Fruit fly (Drosophila melanogaster) whole organism, prepupa: ENCODE results near the gene Hem.

ENCODE experiments used
- Blimp-1 ChIP-seq: fragments of 200-800 bp; sonication (Bioruptor generic); optimal IDR thresholded peaks from 3 replicates; lab custom pipeline; 2017; ENCODE audit warnings: missing biosample characterization, missing genetic modification characterization, mild to moderate bottlenecking, moderate library complexity, missing genetic modification reagents
- CG10631 ChIP-seq: fragments of 200-800 bp; sonication (Bioruptor generic); optimal IDR thresholded peaks from 2 replicates; lab custom pipeline; 2016; ENCODE audit warnings: missing biosample characterization, missing genetic modification characterization
- CG10669 ChIP-seq: fragments of 200-800 bp; sonication (Bioruptor generic); optimal IDR thresholded peaks from 3 replicates; lab custom pipeline; 2018; ENCODE audit warnings: missing biosample characterization, mild to moderate bottlenecking, missing genetic modification characterization, moderate library complexity
- CG11294 ChIP-seq: fragments of 200-800 bp; sonication (Bioruptor generic); IDR thresholded peaks from 2 replicates; pipeline ENCODE4 v1.3.6; 2022; ENCODE audit warnings: missing biosample characterization, missing genetic modification characterization
- CG11762 ChIP-seq: fragments of 200-800 bp; sonication (Bioruptor generic); optimal IDR thresholded peaks from 3 replicates; lab custom pipeline; 2016; ENCODE audit warnings: missing biosample characterization, missing genetic modification characterization; ENCODE audit not compliant: insufficient read depth
- CG11902 ChIP-seq: fragments of 200-800 bp; sonication (Bioruptor generic); optimal IDR thresholded peaks from 3 replicates; lab custom pipeline; 2016; ENCODE audit warnings: missing biosample characterization, missing genetic modification characterization
- CG15336 ChIP-seq: fragments of 200-800 bp; sonication (Bioruptor generic); IDR thresholded peaks from 2 replicates; pipeline ENCODE4 v1.3.6; 2022; ENCODE audit warnings: missing biosample characterization, missing genetic modification characterization
- CG1621 ChIP-seq: fragments of 200-800 bp; sonication (Bioruptor generic); optimal IDR thresholded peaks from 3 replicates; lab custom pipeline; 2018; ENCODE audit warnings: missing biosample characterization, mild to moderate bottlenecking, missing genetic modification characterization
- CG16779 ChIP-seq: fragments of 200-800 bp; sonication (Bioruptor generic); optimal IDR thresholded peaks from 3 replicates; lab custom pipeline; 2017; ENCODE audit warnings: missing biosample characterization, mild to moderate bottlenecking, missing genetic modification characterization
- CG3032 ChIP-seq: fragments of 200-800 bp; optimal IDR thresholded peaks from 2 replicates; lab custom pipeline; 2019; ENCODE audit warnings: missing biosample characterization, mild to moderate bottlenecking, missing genetic modification characterization, moderate library complexity
- CG31627 ChIP-seq: fragments of 200-800 bp; sonication (Bioruptor generic); optimal IDR thresholded peaks from 3 replicates; lab custom pipeline; 2016; ENCODE audit warnings: missing biosample characterization, missing genetic modification characterization
- CG32006 ChIP-seq: fragments of 200-800 bp; sonication (Bioruptor generic); optimal IDR thresholded peaks from 3 replicates; lab custom pipeline; 2017; ENCODE audit warnings: missing biosample characterization, mild to moderate bottlenecking, missing genetic modification characterization
- CG34406 ChIP-seq: fragments of 200-800 bp; sonication (Bioruptor generic); optimal IDR thresholded peaks from 3 replicates; lab custom pipeline; 2016; ENCODE audit warnings: missing biosample characterization, missing genetic modification characterization
- CG3919 ChIP-seq: fragments of 200-800 bp; sonication (Bioruptor generic); optimal IDR thresholded peaks from 3 replicates; lab custom pipeline; 2016; ENCODE audit warnings: missing biosample characterization, missing genetic modification characterization
- CG4318 ChIP-seq: fragments of 200-800 bp; sonication (Bioruptor generic); optimal IDR thresholded peaks from 3 replicates; lab custom pipeline; 2017; ENCODE audit warnings: missing biosample characterization, mild to moderate bottlenecking, missing genetic modification characterization
- CG6163 ChIP-seq: fragments of 200-800 bp; sonication (Bioruptor generic); IDR thresholded peaks from 3 replicates; pipeline ENCODE4 v1.3.6; 2022; ENCODE audit warnings: missing biosample characterization, missing genetic modification characterization
- CG6276 ChIP-seq: fragments of 200-800 bp; sonication (Bioruptor generic); optimal IDR thresholded peaks from 2 replicates; lab custom pipeline; 2017; ENCODE audit warnings: missing biosample characterization, mild to moderate bottlenecking, missing genetic modification characterization
- CG6792 ChIP-seq: fragments of 200-800 bp; sonication (Bioruptor generic); optimal IDR thresholded peaks from 3 replicates; lab custom pipeline; 2016; ENCODE audit warnings: missing biosample characterization, missing genetic modification characterization
- CG7368 ChIP-seq: fragments of 200-800 bp; sonication (Bioruptor generic); optimal IDR thresholded peaks from 3 replicates; lab custom pipeline; 2016; ENCODE audit warnings: missing biosample characterization, missing genetic modification characterization
- CG8119 ChIP-seq: fragments of 200-800 bp; sonication (Bioruptor generic); IDR thresholded peaks from 3 replicates; pipeline ENCODE4 v1.3.6; 2022; ENCODE audit warnings: missing biosample characterization, missing genetic modification characterization
- CG8319 ChIP-seq: fragments of 200-800 bp; sonication (Bioruptor generic); optimal IDR thresholded peaks from 3 replicates; lab custom pipeline; 2016; ENCODE audit warnings: missing biosample characterization, missing genetic modification characterization
- CG9139 ChIP-seq: fragments of 200-800 bp; sonication (Bioruptor generic); optimal IDR thresholded peaks from 3 replicates; lab custom pipeline; 2017; ENCODE audit warnings: missing biosample characterization, mild to moderate bottlenecking, missing genetic modification characterization
- Eip75B ChIP-seq: fragments of 200-800 bp; sonication (Bioruptor generic); optimal IDR thresholded peaks from 3 replicates; lab custom pipeline; 2016; ENCODE audit warnings: missing biosample characterization, missing genetic modification characterization
- Eip78C ChIP-seq: fragments of 200-800 bp; sonication (Bioruptor generic); peaks from one replicate; lab custom pipeline; 2016; ENCODE audit warnings: missing biosample characterization, missing genetic modification characterization
- Eip93F ChIP-seq: fragments of 200-800 bp; sonication (Bioruptor generic); optimal IDR thresholded peaks from 2 replicates; lab custom pipeline; 2016; ENCODE audit warnings: missing biosample characterization, mild to moderate bottlenecking, missing genetic modification characterization
- Ets21C ChIP-seq: fragments of 200-800 bp; sonication (Bioruptor generic); optimal IDR thresholded peaks from 3 replicates; lab custom pipeline; 2016; ENCODE audit warnings: missing biosample characterization, missing genetic modification characterization
- Ets96B ChIP-seq: fragments of 200-800 bp; optimal IDR thresholded peaks from 2 replicates; lab custom pipeline; 2019; ENCODE audit warnings: missing biosample characterization, mild to moderate bottlenecking, missing genetic modification characterization, moderate library complexity
- Gug ChIP-seq: fragments of 200-800 bp; sonication (Bioruptor generic); IDR thresholded peaks from 2 replicates; pipeline ENCODE4 v1.3.6; 2022; ENCODE audit warnings: missing biosample characterization, missing genetic modification characterization
- Hr38 ChIP-seq: sonication (Bioruptor generic); optimal IDR thresholded peaks from 2 replicates; lab custom pipeline; 2016; ENCODE audit warnings: missing biosample characterization, missing genetic modification characterization
- Hr39 ChIP-seq: fragments of 200-800 bp; sonication (Bioruptor generic); optimal IDR thresholded peaks from 2 replicates; lab custom pipeline; 2016; ENCODE audit warnings: missing biosample characterization, missing genetic modification characterization
- Lpt ChIP-seq: fragments of 200-800 bp; sonication (Bioruptor generic); optimal IDR thresholded peaks from 3 replicates; lab custom pipeline; 2016; ENCODE audit warnings: missing biosample characterization, missing genetic modification characterization
- Met ChIP-seq: fragments of 200-800 bp; sonication (Bioruptor generic); optimal IDR thresholded peaks from 3 replicates; lab custom pipeline; 2016; ENCODE audit warnings: missing biosample characterization, missing genetic modification characterization
- OdsH ChIP-seq: fragments of 200-800 bp; sonication (Bioruptor generic); optimal IDR thresholded peaks from 3 replicates; lab custom pipeline; 2016; ENCODE audit warnings: missing biosample characterization, missing genetic modification characterization
- Smox ChIP-seq: fragments of 200-800 bp; sonication (Bioruptor generic); optimal IDR thresholded peaks from 3 replicates; lab custom pipeline; 2016; ENCODE audit warnings: missing biosample characterization, missing genetic modification characterization
- Sox14 ChIP-seq: fragments of 200-800 bp; sonication (Bioruptor generic); optimal IDR thresholded peaks from 3 replicates; lab custom pipeline; 2016; ENCODE audit warnings: missing biosample characterization, missing genetic modification characterization
- Sox15 ChIP-seq: fragments of 200-800 bp; sonication (Bioruptor generic); optimal IDR thresholded peaks from 3 replicates; lab custom pipeline; 2016; ENCODE audit warnings: missing biosample characterization, missing genetic modification characterization
- achi ChIP-seq: fragments of 200-800 bp; sonication (Bioruptor generic); optimal IDR thresholded peaks from 3 replicates; lab custom pipeline; 2016; ENCODE audit warnings: missing biosample characterization, missing genetic modification characterization
- acj6 ChIP-seq: fragments of 200-800 bp; sonication (Bioruptor generic); optimal IDR thresholded peaks from 3 replicates; lab custom pipeline; 2016; ENCODE audit warnings: missing biosample characterization, missing genetic modification characterization
- cyc ChIP-seq: fragments of 200-800 bp; sonication (Bioruptor generic); optimal IDR thresholded peaks from 3 replicates; lab custom pipeline; 2016; ENCODE audit warnings: missing biosample characterization, missing genetic modification characterization
- dac ChIP-seq: fragments of 200-800 bp; sonication (Bioruptor generic); optimal IDR thresholded peaks from 2 replicates; lab custom pipeline; 2017; ENCODE audit warnings: missing biosample characterization, mild to moderate bottlenecking, missing genetic modification characterization
- dsx ChIP-seq: fragments of 200-800 bp; optimal IDR thresholded peaks from 3 replicates; lab custom pipeline; 2019; ENCODE audit warnings: missing biosample characterization, mild to moderate bottlenecking, missing genetic modification characterization, moderate library complexity; ENCODE audit not compliant: poor library complexity, severe bottlenecking
- eg ChIP-seq: fragments of 200-800 bp; sonication (Bioruptor generic); IDR thresholded peaks from 3 replicates; pipeline ENCODE4 v1.3.6; 2022; ENCODE audit warnings: missing biosample characterization, missing genetic modification characterization
- esn ChIP-seq: fragments of 200-800 bp; sonication (Bioruptor generic); optimal IDR thresholded peaks from 2 replicates; lab custom pipeline; 2016; ENCODE audit warnings: missing biosample characterization, mild to moderate bottlenecking, missing genetic modification characterization, moderate library complexity
- fkh ChIP-seq: fragments of 200-800 bp; sonication (Bioruptor generic); optimal IDR thresholded peaks from 3 replicates; lab custom pipeline; 2017; ENCODE audit warnings: missing biosample characterization, mild to moderate bottlenecking, missing genetic modification characterization, moderate library complexity
- lz ChIP-seq: fragments of 200-800 bp; sonication (Bioruptor generic); optimal IDR thresholded peaks from 3 replicates; lab custom pipeline; 2016; ENCODE audit warnings: missing biosample characterization, missing genetic modification characterization
- net ChIP-seq: fragments of 200-800 bp; sonication (Bioruptor generic); optimal IDR thresholded peaks from 3 replicates; lab custom pipeline; 2016; ENCODE audit warnings: missing biosample characterization, missing genetic modification characterization
- pdm3 ChIP-seq: fragments of 200-800 bp; sonication (Bioruptor generic); optimal IDR thresholded peaks from 3 replicates; lab custom pipeline; 2016; ENCODE audit warnings: missing biosample characterization, missing genetic modification characterization
- salr ChIP-seq, 2 experiments: fragments of 200-800 bp; sonication (Bioruptor generic); optimal IDR thresholded peaks; 3 replicates each; lab custom pipeline; 2016 to 2018; ENCODE audit warnings: missing biosample characterization in 2 of 2, missing genetic modification characterization in 2 of 2, mild to moderate bottlenecking in 1 of 2
- svp ChIP-seq: fragments of 200-800 bp; sonication (Bioruptor generic); peaks from one replicate; lab custom pipeline; 2016; ENCODE audit warnings: missing biosample characterization, missing genetic modification characterization
- topi ChIP-seq: fragments of 200-800 bp; sonication (Bioruptor generic); optimal IDR thresholded peaks from 3 replicates; lab custom pipeline; 2016; ENCODE audit warnings: missing biosample characterization, missing genetic modification characterization
- vri ChIP-seq: fragments of 200-800 bp; sonication (Bioruptor generic); optimal IDR thresholded peaks from 3 replicates; lab custom pipeline; 2016; ENCODE audit warnings: missing biosample characterization, mild to moderate bottlenecking, missing genetic modification characterization

Gene Hem

dm6 chr3L:22273529-22274301, 14.3 kb downstream of the Hem start, which contains the start of gene Srpk79D:
TSS of gene Srpk79D (plus strand) at chr3L:22273985.
- no peak for TF ChIP-seq lz (GFP tag; lab: Kevin White, UChicago)
- no peak for TF ChIP-seq CG6163 (GFP tag; lab: Robert Waterston, UW)
- TF ChIP-seq vri: no peak
- TF ChIP-seq salr (GFP tag; optimal IDR thresholded peaks at IDR 0.05; lab: Kevin White, UChicago): no peak
- TF ChIP-seq CG1621: no peak
- no peak for TF ChIP-seq cyc (GFP tag; lab: Kevin White, UChicago)
- peak; percentile 19 for TF ChIP-seq Hr39
- TF ChIP-seq dac (GFP tag; lab: Kevin White, UChicago): no peak
- no peak for TF ChIP-seq svp (GFP tag; lab: Kevin White, UChicago)
- no peak for TF ChIP-seq CG9139 (GFP tag; lab: Kevin White, UChicago)
- TF ChIP-seq CG10669 (GFP tag; lab: Kevin White, UChicago): no peak
- no peak for TF ChIP-seq Eip93F (GFP tag; lab: Kevin White, UChicago)
- no peak for TF ChIP-seq Ets96B (tag; lab: Kevin White, UChicago)
- peak; percentile 4 for TF ChIP-seq Smox (GFP tag; lab: Kevin White, UChicago)
- TF ChIP-seq pdm3 (GFP tag; lab: Kevin White, UChicago): no peak
- TF ChIP-seq Lpt (GFP tag; lab: Kevin White, UChicago): no peak
- no peak for TF ChIP-seq Eip75B (GFP tag; lab: Kevin White, UChicago)
- no peak for TF ChIP-seq Blimp-1 (GFP tag; lab: Kevin White, UChicago)
- no peak for TF ChIP-seq CG3919 (GFP tag; lab: Kevin White, UChicago)
- TF ChIP-seq net (GFP tag; lab: Kevin White, UChicago): no peak
- no peak for TF ChIP-seq fkh (GFP tag; lab: Kevin White, UChicago)
- no peak for TF ChIP-seq CG32006 (GFP tag; lab: Kevin White, UChicago)
- TF ChIP-seq Sox15 (GFP tag; lab: Kevin White, UChicago): no peak
- TF ChIP-seq achi (GFP tag; lab: Kevin White, UChicago): no peak
- TF ChIP-seq CG4318 (GFP tag; lab: Kevin White, UChicago): no peak
- TF ChIP-seq acj6: no peak
- no peak for TF ChIP-seq OdsH (GFP tag; lab: Kevin White, UChicago)
- no peak for TF ChIP-seq CG11762 (GFP tag; lab: Kevin White, UChicago)
- TF ChIP-seq Eip78C (GFP tag; lab: Kevin White, UChicago): peak; percentile 56
- no peak for TF ChIP-seq dsx
- no peak for TF ChIP-seq topi (GFP tag; lab: Kevin White, UChicago)
- no peak for TF ChIP-seq CG34406 (GFP tag; lab: Kevin White, UChicago)
- TF ChIP-seq CG7368: no peak
- no peak for TF ChIP-seq CG11902 (GFP tag; lab: Kevin White, UChicago)
- no peak for TF ChIP-seq CG10631 (GFP tag; lab: Kevin White, UChicago)
- TF ChIP-seq Gug: no peak
- TF ChIP-seq CG6792 (GFP tag; lab: Kevin White, UChicago): no peak
- TF ChIP-seq CG16779 (tag; lab: Kevin White, UChicago): no peak
- TF ChIP-seq CG3032: no peak
- TF ChIP-seq CG8319 (GFP tag; lab: Kevin White, UChicago): no peak
- TF ChIP-seq esn (GFP tag; lab: Kevin White, UChicago): peak; percentile 4
- no peak for TF ChIP-seq Hr38 (GFP tag; lab: Kevin White, UChicago)
- no peak for TF ChIP-seq CG15336 (GFP tag; lab: Robert Waterston, UW)
- TF ChIP-seq Ets21C: no peak
- TF ChIP-seq CG31627: peak; percentile 1
- peak; percentile 7 for TF ChIP-seq Met (GFP tag; lab: Kevin White, UChicago)
- TF ChIP-seq eg: no peak
- no peak for TF ChIP-seq CG8119 (GFP tag; lab: Robert Waterston, UW)
- TF ChIP-seq CG6276: no peak
- TF ChIP-seq Sox14 (GFP tag; lab: Kevin White, UChicago): no peak
- TF ChIP-seq CG11294 (GFP tag; lab: Robert Waterston, UW): no peak
